Worm (Caenorhabditis elegans): ENCODE results near the gene hsp-25.

ce11 chrX:5999103-5999554 lies 40.3 kb downstream of the hsp-25 start, which contains the start of gene F22F4.9:
- no peak for TF ChIP-seq ceh-24 (tag; optimal IDR thresholded peaks at IDR 0.05)
- TF ChIP-seq elt-2 (tag; optimal IDR thresholded peaks at IDR 0.05), result no peak
- TF ChIP-seq ceh-2 (tag; optimal IDR thresholded peaks at IDR 0.05), result no peak
- TF ChIP-seq unc-55 (GFP tag; optimal IDR thresholded peaks at IDR 0.05), result no peak
- TF ChIP-seq pqm-1 (tag; optimal IDR thresholded peaks at IDR 0.05), result no peak
- TF ChIP-seq pat-9 (tag; optimal IDR thresholded peaks at IDR 0.05), result no peak
- no peak for TF ChIP-seq nhr-11 (tag; optimal IDR thresholded peaks at IDR 0.05)
- no peak for TF ChIP-seq pha-4 (tag; optimal IDR thresholded peaks at IDR 0.05)
- no peak for TF ChIP-seq ceh-31 (tag; optimal IDR thresholded peaks at IDR 0.05)
- no peak for TF ChIP-seq elt-4 (tag; optimal IDR thresholded peaks at IDR 0.05)
